Worm (Caenorhabditis elegans): ENCODE measurements around the gene C52D10.3.

ce11 chrIV:17179071-17179470 lies 2.8 kb downstream of the C52D10.3 start:
- TF ChIP-seq hif-1 (tag; optimal IDR thresholded peaks at IDR 0.05) (no peak), lin-39 (tag; optimal IDR thresholded peaks at IDR 0.05) (no peak), snpc-4 (tag; optimal IDR thresholded peaks at IDR 0.05) (no peak), unc-62 (GFP tag; optimal IDR thresholded peaks at IDR 0.05 in 1 of 2) (no peak), unc-62 (tag; optimal IDR thresholded peaks at IDR 0.05) (no peak), vab-7 (GFP tag; IDR thresholded peaks at IDR 0.05) (no peak), Y48G9A.11 (GFP tag; IDR thresholded peaks at IDR 0.05) (no peak), skn-1 (tag; optimal IDR thresholded peaks at IDR 0.05) (no peak)

Data from whole organism, L4 larva.